Fruit fly (Drosophila melanogaster): Measurements from ENCODE around the gene Kdm2.

Kdm2 gene

DNA sequence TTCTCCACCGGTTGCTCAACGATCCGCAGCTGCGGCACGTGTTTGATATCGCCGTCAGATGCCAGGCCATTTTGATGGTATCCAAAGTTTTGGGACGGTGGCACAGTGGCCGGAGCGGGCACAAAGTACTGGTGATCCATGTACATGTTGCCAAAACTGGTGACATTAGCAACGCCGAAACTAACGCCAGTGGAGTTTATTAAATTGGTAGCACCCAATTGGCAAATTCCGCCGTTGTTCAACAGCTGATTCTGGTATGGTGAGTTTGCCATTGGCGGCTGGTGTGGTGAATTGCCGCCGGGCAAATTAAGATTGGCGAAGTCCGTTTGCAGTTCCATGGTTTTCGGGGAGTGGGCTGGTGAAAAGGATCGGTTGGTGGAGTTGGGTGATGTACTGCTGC is 5.3 kb upstream of the Kdm2 start:
- TF ChIP-seq CG15710 (tag; optimal IDR thresholded peaks at IDR 0.05) (no peak), CG12605 (GFP tag; IDR thresholded peaks at IDR 0.05) (no peak), CG4496 (GFP tag; IDR thresholded peaks at IDR 0.05) (no peak), CG14655 (GFP tag; optimal IDR thresholded peaks at IDR 0.05) (no peak), D1 (tag; optimal IDR thresholded peaks at IDR 0.05) (no peak), CG13204 (GFP tag; optimal IDR thresholded peaks at IDR 0.05) (no peak), CG9948 (tag; optimal IDR thresholded peaks at IDR 0.05) (no peak), Snoo (tag; optimal IDR thresholded peaks at IDR 0.05) (no peak), EcR (GFP tag; optimal IDR thresholded peaks at IDR 0.05) (no peak), CG34367 (tag; optimal IDR thresholded peaks at IDR 0.05) (no peak)

- TF ChIP-seq CG8159 (tag; optimal IDR thresholded peaks at IDR 0.05) = peak; percentile 80
- peak; percentile 47 for TF ChIP-seq Snoo (tag; optimal IDR thresholded peaks at IDR 0.05)
- peak; percentile 74 for TF ChIP-seq CG15710 (tag; optimal IDR thresholded peaks at IDR 0.05)
- TF ChIP-seq fd96Ca (GFP tag; IDR thresholded peaks at IDR 0.05) = no peak
- TF ChIP-seq CG17806 (tag; optimal IDR thresholded peaks at IDR 0.05) = peak; percentile 55
- no peak for TF ChIP-seq Ets98B (GFP tag; IDR thresholded peaks at IDR 0.05)
- TF ChIP-seq CG9948 (tag; optimal IDR thresholded peaks at IDR 0.05) = peak; percentile 59
- peak; percentile 41 for TF ChIP-seq CG34367 (tag; optimal IDR thresholded peaks at IDR 0.05)
- TF ChIP-seq CG4496 (GFP tag; IDR thresholded peaks at IDR 0.05) = no peak
- no peak for TF ChIP-seq D1 (tag; optimal IDR thresholded peaks at IDR 0.05)
- TF ChIP-seq CG12605 (GFP tag; IDR thresholded peaks at IDR 0.05) = no peak
- peak; percentile 4 for TF ChIP-seq EcR (GFP tag; optimal IDR thresholded peaks at IDR 0.05)
- TF ChIP-seq CG13204 (GFP tag; optimal IDR thresholded peaks at IDR 0.05) = no peak
- TF ChIP-seq CG10348 (GFP tag; IDR thresholded peaks at IDR 0.05) = no peak
Measured at dm6 chr3R:9047561-9048465, 4.5 kb upstream of the Kdm2 start, which contains the start of gene Rel. TSS of gene Rel (minus strand) at chr3R:9047977.

DNA sequence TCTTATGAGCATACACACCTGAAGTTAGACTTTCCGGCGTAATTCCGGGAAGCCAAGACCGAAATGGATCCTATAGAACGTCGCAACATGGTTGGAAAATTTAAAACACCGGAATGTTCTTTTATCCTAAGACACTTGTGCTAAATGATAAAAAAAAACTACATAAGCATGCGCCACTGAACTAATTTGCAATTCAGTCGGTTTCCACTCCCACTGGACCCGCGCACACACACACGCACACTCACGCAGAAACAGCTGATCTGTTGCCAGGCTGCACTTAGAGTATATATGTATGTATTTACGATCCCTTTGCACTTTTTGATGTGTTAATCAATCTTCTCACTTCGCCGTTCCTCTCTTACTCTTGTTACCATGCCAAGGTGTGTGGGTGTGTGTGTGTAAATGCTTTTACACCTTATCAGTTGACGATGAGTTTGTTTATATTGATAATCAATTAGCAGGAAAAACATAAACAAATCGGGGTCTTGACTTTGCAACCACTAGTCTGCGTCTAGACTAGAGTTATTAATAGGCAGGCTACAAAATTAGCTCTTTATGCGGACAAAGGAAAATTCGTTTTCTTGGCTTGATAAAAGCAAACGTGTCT is 3.7 kb upstream of the Kdm2 start, which contains the start of gene Mst85C:
TSS of gene Mst85C (plus strand) at position 180 of the 607 bp plus-strand sequence.
- TF ChIP-seq CG10348 (GFP tag; IDR thresholded peaks at IDR 0.05) = no peak
- no peak for TF ChIP-seq CG34367 (tag; optimal IDR thresholded peaks at IDR 0.05)
- TF ChIP-seq gl (tag; optimal IDR thresholded peaks at IDR 0.05) = peak; percentile 37
- TF ChIP-seq EcR (GFP tag; optimal IDR thresholded peaks at IDR 0.05) = peak; percentile 50

- peak; percentile 40 for TF ChIP-seq D1 (tag; optimal IDR thresholded peaks at IDR 0.05)
- TF ChIP-seq fd96Ca (GFP tag; IDR thresholded peaks at IDR 0.05) = no peak
Measured at dm6 chr3R:9049091-9049981, 3.0 kb upstream of the Kdm2 start.

- no peak for TF ChIP-seq CG13204 (GFP tag; optimal IDR thresholded peaks at IDR 0.05)
Measured at dm6 chr3R:9050519-9051119, 1.7 kb upstream of the Kdm2 start, which contains the start of gene Nmdmc. TSS of gene Nmdmc (minus strand) at chr3R:9050555.

DNA sequence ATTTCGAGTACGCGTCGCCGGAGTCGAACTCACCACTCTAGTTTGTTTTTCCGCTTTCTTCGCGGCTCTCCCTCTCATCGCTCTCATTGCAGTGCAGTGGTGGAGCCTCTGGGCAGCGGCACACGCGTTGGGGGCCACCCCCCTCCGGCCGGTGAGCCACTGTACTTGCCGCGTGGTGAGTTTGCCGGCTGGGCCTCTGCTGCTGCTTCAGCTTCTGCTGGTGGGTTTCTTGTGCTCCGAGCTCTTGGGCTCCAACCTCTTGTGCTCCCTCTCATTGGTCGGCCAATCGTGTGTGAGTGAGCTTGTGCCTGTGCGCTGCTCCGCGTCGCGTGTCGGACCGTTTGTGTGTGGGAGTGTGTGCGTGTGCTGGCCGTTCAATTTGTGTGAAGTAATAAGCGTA is 726 bp downstream of the Kdm2 start:
- peak; percentile 60 for TF ChIP-seq CG8159 (tag; optimal IDR thresholded peaks at IDR 0.05)
- no peak for TF ChIP-seq CG4496 (GFP tag; IDR thresholded peaks at IDR 0.05)
- peak; percentile 44 for TF ChIP-seq EcR (GFP tag; optimal IDR thresholded peaks at IDR 0.05)
- no peak for TF ChIP-seq CG34367 (tag; optimal IDR thresholded peaks at IDR 0.05)
- peak; percentile 56 for TF ChIP-seq Pif1A (GFP tag; optimal IDR thresholded peaks at IDR 0.05)
- peak; percentile 95 for TF ChIP-seq CG13204 (GFP tag; optimal IDR thresholded peaks at IDR 0.05)
- peak; percentile 74 for TF ChIP-seq gl (tag; optimal IDR thresholded peaks at IDR 0.05)
- no peak for TF ChIP-seq CG32121 (GFP tag; IDR thresholded peaks at IDR 0.05)
- TF ChIP-seq CG10348 (GFP tag; IDR thresholded peaks at IDR 0.05) = no peak
- peak; percentile 44 for TF ChIP-seq CG8301 (tag; optimal IDR thresholded peaks at IDR 0.05)
- TF ChIP-seq CG14655 (GFP tag; optimal IDR thresholded peaks at IDR 0.05) = peak; percentile 53
- peak; percentile 41 for TF ChIP-seq CG17806 (tag; optimal IDR thresholded peaks at IDR 0.05)
- TF ChIP-seq Pif1B (GFP tag; optimal IDR thresholded peaks at IDR 0.05) = peak; percentile 57
- no peak for TF ChIP-seq D1 (tag; optimal IDR thresholded peaks at IDR 0.05)
- TF ChIP-seq CG15710 (tag; optimal IDR thresholded peaks at IDR 0.05) = peak; percentile 36
- no peak for TF ChIP-seq CG9948 (tag; optimal IDR thresholded peaks at IDR 0.05)
- TF ChIP-seq Ets98B (GFP tag; IDR thresholded peaks at IDR 0.05) = no peak
- TF ChIP-seq rn (GFP tag; IDR thresholded peaks at IDR 0.05) = no peak
- peak; percentile 57 for TF ChIP-seq Snoo (tag; optimal IDR thresholded peaks at IDR 0.05)
- TF ChIP-seq CG12605 (GFP tag; IDR thresholded peaks at IDR 0.05) = no peak
- TF ChIP-seq fd96Ca (GFP tag; IDR thresholded peaks at IDR 0.05) = no peak
